Fruit fly (Drosophila melanogaster): Measurements from ENCODE around the gene PolG1.
A peak's percentile ranks its signal among the peaks of the same experiment; 100 is the strongest.

The PolG1 gene

DNA sequence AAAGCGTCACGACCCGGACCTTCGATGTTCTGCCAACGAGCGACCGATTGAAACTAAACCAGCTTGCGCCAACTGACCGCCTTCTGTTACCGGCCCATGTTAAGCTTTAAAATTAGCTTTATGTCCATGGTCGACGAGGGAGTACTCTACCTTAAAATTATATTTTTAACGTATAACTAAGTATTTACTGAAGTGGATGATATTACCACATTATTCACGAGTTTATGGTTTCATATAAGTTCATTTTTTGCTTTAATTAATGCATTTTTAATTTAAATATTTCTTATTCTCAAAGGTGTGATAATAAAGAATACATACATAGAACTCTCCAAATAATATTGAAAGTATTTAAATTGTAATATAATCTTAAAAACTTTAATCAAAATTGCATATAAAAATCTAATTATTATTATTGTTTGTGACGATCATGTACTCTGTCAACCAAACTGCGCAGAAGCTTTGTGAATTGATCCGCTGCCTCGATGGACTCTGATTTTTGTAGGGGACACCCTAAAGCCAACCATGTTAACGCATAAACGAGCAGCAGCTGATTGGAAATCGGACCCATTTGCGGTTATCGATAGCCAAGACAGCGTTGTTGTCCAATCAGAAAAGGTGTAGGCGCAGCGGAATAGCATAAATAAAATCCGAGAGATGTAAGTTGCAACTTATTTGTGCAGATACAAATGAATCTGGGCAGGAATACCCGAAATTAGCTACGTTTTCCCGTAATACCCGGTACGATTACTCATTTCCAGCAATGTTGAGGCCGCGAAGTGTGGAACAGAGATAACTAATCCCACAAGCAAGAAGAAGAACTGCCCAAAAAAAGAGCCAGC is 47.2 kb downstream of the PolG1 start, which contains the start of the genes CG9008 and p38b (continued):
- TF ChIP-seq D (optimal IDR thresholded peaks at IDR 0.05), result no peak
- TF ChIP-seq D (GFP tag; optimal IDR thresholded peaks at IDR 0.05), result peak; percentile 74
- peak in 1 of 2 experiments; percentile 46 for TF ChIP-seq Hr78 (GFP tag; optimal IDR thresholded peaks at IDR 0.05)
- peak; percentile 58 for TF ChIP-seq gfzf (GFP tag; optimal IDR thresholded peaks at IDR 0.05)
- TF ChIP-seq ttk (GFP tag; IDR thresholded peaks at IDR 0.05), result no peak; the same call in 1 of the 2 replicates
- TF ChIP-seq tio (GFP tag; optimal IDR thresholded peaks at IDR 0.05), result no peak
- peak; percentile 51 for TF ChIP-seq unc-4 (GFP tag; IDR thresholded peaks at IDR 0.05; ENCODE audit: partially characterized antibody)
- no peak for TF ChIP-seq da (GFP tag; optimal IDR thresholded peaks at IDR 0.05)
- TF ChIP-seq CG33557 (GFP tag; optimal IDR thresholded peaks at IDR 0.05), result peak; percentile 62
- peak; percentile 80 for TF ChIP-seq BtbVII (GFP tag; optimal IDR thresholded peaks at IDR 0.05)
- TF ChIP-seq ci (GFP tag; IDR thresholded peaks at IDR 0.05), result peak; percentile 4; the same call in 1 of the 3 replicates
- TF ChIP-seq abd-A (tag; optimal IDR thresholded peaks at IDR 0.05), result no peak
- no peak for TF ChIP-seq zf30C (GFP tag; optimal IDR thresholded peaks at IDR 0.05)
- TF ChIP-seq ham (GFP tag; IDR thresholded peaks at IDR 0.05), result 0 out of 2 replicates have a peak, but pooled peaks have one; percentile 8
- TF ChIP-seq dmrt11E (tag; optimal IDR thresholded peaks at IDR 0.05), result peak; percentile 69
- TF ChIP-seq CG32767 (GFP tag; IDR thresholded peaks at IDR 0.05), result peak; percentile 61
- peak; percentile 66 for TF ChIP-seq Atf6 (GFP tag; IDR thresholded peaks at IDR 0.05)
- peak; percentile 32; the same call in 1 of the 2 replicates for TF ChIP-seq Ada2b (GFP tag; IDR thresholded peaks at IDR 0.05)
- peak; percentile 42 for TF ChIP-seq CG8359 (GFP tag; optimal IDR thresholded peaks at IDR 0.05; ENCODE audit: borderline replicate concordance)
- TF ChIP-seq sr (GFP tag; IDR thresholded peaks at IDR 0.05), result peak; percentile 53; the same call in 2 of the 3 replicates
- TF ChIP-seq CG9727 (GFP tag; optimal IDR thresholded peaks at IDR 0.05), result peak; percentile 89
- TF ChIP-seq ranshi (GFP tag; IDR thresholded peaks at IDR 0.05), result no peak; the same call in 1 of the 2 replicates
- peak; percentile 75 for TF ChIP-seq Ptx1 (GFP tag; IDR thresholded peaks at IDR 0.05)
- peak; percentile 55; the same call in 2 of the 3 replicates for TF ChIP-seq CG11456 (GFP tag; IDR thresholded peaks at IDR 0.05)
- TF ChIP-seq CG3281 (GFP tag; optimal IDR thresholded peaks at IDR 0.05), result peak; percentile 89
- TF ChIP-seq Taf1 (GFP tag; IDR thresholded peaks at IDR 0.05), result no peak
- TF ChIP-seq h (optimal IDR thresholded peaks at IDR 0.05), result no peak
- peak; percentile 53 for TF ChIP-seq Dll (GFP tag; IDR thresholded peaks at IDR 0.05; ENCODE audit: partially characterized antibody)
- peak; percentile 40 for TF ChIP-seq CG12219 (GFP tag; optimal IDR thresholded peaks at IDR 0.05)
- peak; percentile 48; the same call in 1 of the 2 replicates for TF ChIP-seq onecut (GFP tag; IDR thresholded peaks at IDR 0.05)
- peak; percentile 84 for TF ChIP-seq CG8388 (GFP tag; optimal IDR thresholded peaks at IDR 0.05)
- TF ChIP-seq Bgb (GFP tag; IDR thresholded peaks at IDR 0.05; ENCODE audit: partially characterized antibody), result peak; percentile 57
- peak; percentile 41 for TF ChIP-seq zfh2 (GFP tag; optimal IDR thresholded peaks at IDR 0.05)
- peak; percentile 88 for TF ChIP-seq CG17829 (tag; optimal IDR thresholded peaks at IDR 0.05)
- no peak for TF ChIP-seq emc (GFP tag; optimal IDR thresholded peaks at IDR 0.05)
- no peak for TF ChIP-seq Hr39 (optimal IDR thresholded peaks at IDR 0.05)
- no peak for TF ChIP-seq CG12744 (GFP tag; optimal IDR thresholded peaks at IDR 0.05)
- TF ChIP-seq CG32532 (GFP tag; IDR thresholded peaks at IDR 0.05), result peak; percentile 66
- peak; percentile 57; the same call in 2 of the 3 replicates for TF ChIP-seq tgo (GFP tag; IDR thresholded peaks at IDR 0.05)
- peak; percentile 57 for TF ChIP-seq CG15514 (GFP tag; optimal IDR thresholded peaks at IDR 0.05)
- peak; percentile 94 for TF ChIP-seq CG18262 (tag; optimal IDR thresholded peaks at IDR 0.05)
- peak; percentile 46 for TF ChIP-seq CG12942 (GFP tag; optimal IDR thresholded peaks at IDR 0.05)
- TF ChIP-seq CG18619 (GFP tag; optimal IDR thresholded peaks at IDR 0.05), result peak; percentile 90
- peak; percentile 94 for TF ChIP-seq nmo (GFP tag; optimal IDR thresholded peaks at IDR 0.05)
- TF ChIP-seq ewg (GFP tag; optimal IDR thresholded peaks at IDR 0.05), result peak; percentile 79
- TF ChIP-seq prd (optimal IDR thresholded peaks at IDR 0.05), result no peak
- peak; percentile 73 for TF ChIP-seq prd (GFP tag; IDR thresholded peaks at IDR 0.05)
- TF ChIP-seq CG11398 (GFP tag; optimal IDR thresholded peaks at IDR 0.05), result no peak
- TF ChIP-seq run (tag; optimal IDR thresholded peaks at IDR 0.05), result peak; percentile 58

Measured in whole organism, embryonic.